Fruit fly (Drosophila melanogaster) whole organism, embryonic: Measurements from ENCODE around the gene CG9030.

Source experiments
- CG1529 ChIP-seq: fragments of 200-800 bp; sonication (Bioruptor generic); optimal IDR thresholded peaks from 3 replicates; lab custom pipeline; 2018; ENCODE audit warnings: missing biosample characterization, missing genetic modification characterization
- CG7357 ChIP-seq: fragments of 200-800 bp; sonication (Bioruptor generic); IDR thresholded peaks from 3 replicates; pipeline ENCODE4 v1.3.6; 2022; ENCODE audit warnings: missing biosample characterization, missing genetic modification characterization
- Mrtf ChIP-seq: fragments of 200-800 bp; sonication (Bioruptor generic); IDR thresholded peaks from 3 replicates; pipeline ENCODE4 v1.3.6; 2022; ENCODE audit warnings: missing biosample characterization, missing genetic modification characterization

- TF ChIP-seq Mrtf (GFP tag; lab: Robert Waterston, UW): no peak
- TF ChIP-seq CG1529: no peak
- no peak for TF ChIP-seq CG7357 (GFP tag; lab: Robert Waterston, UW)
Observed at dm6 chrX:14952845-14953720, 1.8 kb downstream of the CG9030 start, which contains the start of gene pdgy.
